Fruit fly (Drosophila melanogaster): ENCODE measurements around the gene CG10713.
A peak's percentile ranks its signal among the peaks of the same experiment; 100 is the strongest.

The CG10713 gene

DNA sequence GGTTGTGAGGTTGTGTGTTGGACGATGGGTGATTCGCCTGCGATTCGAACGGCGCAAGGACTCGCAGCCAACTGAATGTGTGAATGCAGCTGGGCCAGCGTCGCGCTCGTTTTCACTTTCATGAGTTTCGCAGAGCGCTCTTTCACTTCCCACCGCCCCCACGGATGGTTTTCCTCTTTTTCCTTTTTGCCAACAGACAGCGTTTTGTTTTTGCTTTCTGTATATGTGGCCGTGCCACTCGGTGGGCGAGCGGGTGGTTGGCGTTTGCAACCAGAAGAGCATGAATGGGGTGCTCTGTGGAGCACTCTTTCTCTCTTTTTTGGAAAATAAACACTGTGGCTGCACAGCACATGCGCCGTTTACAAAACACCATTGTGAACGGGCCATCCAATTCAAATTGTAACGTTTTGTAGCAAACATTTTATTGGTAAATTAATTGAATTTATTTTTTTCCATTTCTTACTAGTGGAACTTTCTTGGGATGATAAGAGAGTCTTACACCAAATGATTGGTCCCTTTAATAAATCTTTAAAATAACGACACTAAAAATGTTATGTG is at the start of gene CG10713:
Gene CG10713 (minus strand): TSS at position 60 of the 558 bp plus-strand sequence.
- TF ChIP-seq CG7045 (GFP tag; optimal IDR thresholded peaks at IDR 0.05) = peak; percentile 11
- no peak for TF ChIP-seq tj (GFP tag; optimal IDR thresholded peaks at IDR 0.05)

DNA sequence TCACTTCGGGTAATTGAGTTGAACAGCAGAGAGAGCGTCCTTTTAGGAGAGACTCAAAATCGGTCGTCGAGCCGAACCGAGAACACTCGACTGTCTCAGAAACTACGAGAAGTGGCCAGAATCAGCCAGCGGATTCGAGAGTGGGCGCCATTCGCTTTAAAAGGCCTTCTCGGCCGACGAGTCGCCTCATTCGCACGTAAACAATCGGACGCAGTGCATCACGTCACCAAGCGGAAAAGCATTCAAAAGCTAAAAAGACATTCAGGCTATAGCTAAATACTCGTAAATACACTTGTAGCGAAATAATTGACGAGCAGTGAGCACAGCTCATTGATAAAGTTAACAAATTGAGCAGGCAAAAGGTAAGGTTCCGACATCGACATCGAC is 45.2 kb upstream of the CG10713 start:
- TF ChIP-seq cic (GFP tag; optimal IDR thresholded peaks at IDR 0.05) (peak; percentile 94), CG12768 (GFP tag; optimal IDR thresholded peaks at IDR 0.05) (no peak), cnc (optimal IDR thresholded peaks at IDR 0.05) (no peak), kay (GFP tag; ENCODE audit: borderline replicate concordance) (no peak), CG11617 (GFP tag; optimal IDR thresholded peaks at IDR 0.05) (peak; percentile 7), CG7101 (tag; optimal IDR thresholded peaks at IDR 0.05) (peak; percentile 21), tj (GFP tag; optimal IDR thresholded peaks at IDR 0.05) (no peak), toe (GFP tag; optimal IDR thresholded peaks at IDR 0.05) (no peak), CG7045 (GFP tag; optimal IDR thresholded peaks at IDR 0.05) (no peak), Mnt (GFP tag; optimal IDR thresholded peaks at IDR 0.05) (peak; percentile 37), Crg-1 (GFP tag; optimal IDR thresholded peaks at IDR 0.05) (no peak), pad (GFP tag; optimal IDR thresholded peaks at IDR 0.05) (no peak), Clk (GFP tag; optimal IDR thresholded peaks at IDR 0.05) (no peak), CG14711 (tag; optimal IDR thresholded peaks at IDR 0.05) (no peak), CG33017 (tag; optimal IDR thresholded peaks at IDR 0.05) (no peak), ovo (GFP tag; optimal IDR thresholded peaks at IDR 0.05) (no peak), CG5204 (GFP tag; optimal IDR thresholded peaks at IDR 0.05) (no peak), Hr96 (GFP tag; optimal IDR thresholded peaks at IDR 0.05) (peak; percentile 21), CG1620 (GFP tag; optimal IDR thresholded peaks at IDR 0.05) (no peak), bab1 (GFP tag; optimal IDR thresholded peaks at IDR 0.05) (peak; percentile 19)

DNA sequence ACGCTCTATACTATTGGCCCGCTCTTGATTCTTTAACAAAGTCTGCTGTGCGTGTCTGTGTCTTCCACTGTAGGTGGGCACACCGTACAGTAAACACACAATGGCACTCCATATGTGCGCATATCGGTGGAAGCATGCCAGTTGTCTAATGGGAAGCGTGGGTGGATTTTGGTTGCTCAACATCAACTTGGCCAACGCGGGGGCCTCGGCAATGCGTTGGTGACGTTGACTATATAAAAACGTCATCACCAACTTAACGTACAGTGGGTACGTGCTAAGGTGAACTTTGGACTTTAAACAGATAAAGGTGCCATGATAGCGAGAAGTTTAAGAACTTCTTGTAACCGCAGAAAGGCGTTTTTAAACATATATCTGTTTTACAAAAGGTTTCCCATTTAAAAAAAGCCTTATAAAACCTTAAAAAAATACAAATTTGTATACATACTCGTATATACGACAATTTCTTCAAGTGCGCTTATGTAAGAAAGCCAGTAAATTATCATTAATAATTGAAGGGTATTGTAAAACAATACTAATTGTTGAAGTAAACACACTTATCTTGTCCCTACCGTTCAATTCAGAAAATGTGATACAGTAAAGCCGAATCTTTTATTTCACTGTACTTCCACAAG is 44.7 kb upstream of the CG10713 start:
- TF ChIP-seq CG7101 (tag; optimal IDR thresholded peaks at IDR 0.05) (peak; percentile 13), CG7045 (GFP tag; optimal IDR thresholded peaks at IDR 0.05) (peak; percentile 76), CG14711 (tag; optimal IDR thresholded peaks at IDR 0.05) (peak; percentile 12), pad (GFP tag; optimal IDR thresholded peaks at IDR 0.05) (peak; percentile 7), kay (GFP tag; ENCODE audit: borderline replicate concordance) (no peak), toe (GFP tag; optimal IDR thresholded peaks at IDR 0.05) (peak; percentile 61), CG12768 (GFP tag; optimal IDR thresholded peaks at IDR 0.05) (peak; percentile 69), cnc (optimal IDR thresholded peaks at IDR 0.05) (no peak), CG11617 (GFP tag; optimal IDR thresholded peaks at IDR 0.05) (peak; percentile 67), Hr96 (GFP tag; optimal IDR thresholded peaks at IDR 0.05) (peak; percentile 60), Crg-1 (GFP tag; optimal IDR thresholded peaks at IDR 0.05) (no peak), CG5204 (GFP tag; optimal IDR thresholded peaks at IDR 0.05) (peak; percentile 80), CG1620 (GFP tag; optimal IDR thresholded peaks at IDR 0.05) (no peak), CG33017 (tag; optimal IDR thresholded peaks at IDR 0.05) (peak; percentile 56), tj (GFP tag; optimal IDR thresholded peaks at IDR 0.05) (no peak)

DNA sequence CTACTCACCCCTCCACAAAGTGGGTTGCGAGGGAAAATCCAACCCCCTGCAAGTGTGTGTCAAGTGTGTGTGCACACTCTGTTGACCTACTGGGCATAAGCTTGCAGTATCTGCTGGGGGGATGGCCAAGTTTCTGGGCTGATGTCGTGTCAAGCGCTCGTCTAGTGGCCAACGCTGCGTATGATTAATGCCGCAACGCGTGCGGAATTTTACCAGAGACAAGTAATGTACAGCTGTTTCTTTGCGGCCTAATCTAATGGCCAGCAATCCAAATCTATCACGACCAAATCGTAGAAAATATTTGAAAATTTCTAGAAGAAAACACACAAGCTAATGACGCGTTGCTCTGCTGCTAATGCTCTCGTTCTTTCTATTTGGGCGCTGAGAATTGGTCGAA is 44.2 kb upstream of the CG10713 start:
- TF ChIP-seq CG33017 (tag; optimal IDR thresholded peaks at IDR 0.05) (no peak), CG12768 (GFP tag; optimal IDR thresholded peaks at IDR 0.05) (peak; percentile 8)

DNA sequence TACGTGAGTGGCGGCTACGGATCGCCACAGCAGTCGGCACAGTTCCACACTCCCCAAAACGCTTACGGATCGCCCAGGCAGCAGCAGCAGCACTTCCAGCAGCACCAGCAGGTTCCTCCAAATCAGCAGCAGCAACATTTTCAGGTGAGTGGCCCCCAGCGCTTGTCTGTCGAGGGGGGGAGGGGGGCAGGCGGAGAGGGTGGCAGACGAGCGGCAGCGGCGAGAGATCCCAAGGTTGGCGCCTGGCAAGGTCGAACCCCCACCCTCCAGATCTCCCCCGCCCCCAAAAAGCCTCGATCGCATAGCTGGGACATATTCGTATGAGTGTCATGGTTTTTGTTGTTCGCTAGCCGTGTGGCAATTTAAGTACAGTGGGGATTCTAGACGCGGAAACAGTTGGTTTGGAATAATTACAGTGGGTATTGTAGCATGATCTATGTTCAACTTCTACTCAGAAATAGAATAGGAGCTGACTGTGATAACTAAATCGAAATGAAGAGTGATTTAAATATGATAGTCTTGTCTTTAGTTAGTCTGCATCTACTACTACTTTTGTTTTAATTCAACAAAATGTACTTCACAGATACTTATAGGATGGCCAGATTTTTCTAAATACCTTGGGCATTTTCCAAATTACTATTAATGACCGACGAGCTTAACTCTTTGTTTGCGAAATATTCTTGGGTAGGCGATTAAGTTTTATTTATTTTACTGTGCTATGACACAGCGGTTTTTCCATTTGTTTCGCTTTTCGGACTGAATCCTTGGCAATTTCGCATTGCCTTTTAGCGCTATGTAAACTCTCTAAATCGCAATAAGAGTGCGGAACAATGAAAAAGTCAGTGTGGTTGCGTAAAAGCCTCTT is 43.5 kb upstream of the CG10713 start:
- TF ChIP-seq cnc (optimal IDR thresholded peaks at IDR 0.05) (peak in 1 of 2 experiments; percentile 71), CG7101 (tag; optimal IDR thresholded peaks at IDR 0.05) (no peak), pad (GFP tag; optimal IDR thresholded peaks at IDR 0.05) (no peak)

DNA sequence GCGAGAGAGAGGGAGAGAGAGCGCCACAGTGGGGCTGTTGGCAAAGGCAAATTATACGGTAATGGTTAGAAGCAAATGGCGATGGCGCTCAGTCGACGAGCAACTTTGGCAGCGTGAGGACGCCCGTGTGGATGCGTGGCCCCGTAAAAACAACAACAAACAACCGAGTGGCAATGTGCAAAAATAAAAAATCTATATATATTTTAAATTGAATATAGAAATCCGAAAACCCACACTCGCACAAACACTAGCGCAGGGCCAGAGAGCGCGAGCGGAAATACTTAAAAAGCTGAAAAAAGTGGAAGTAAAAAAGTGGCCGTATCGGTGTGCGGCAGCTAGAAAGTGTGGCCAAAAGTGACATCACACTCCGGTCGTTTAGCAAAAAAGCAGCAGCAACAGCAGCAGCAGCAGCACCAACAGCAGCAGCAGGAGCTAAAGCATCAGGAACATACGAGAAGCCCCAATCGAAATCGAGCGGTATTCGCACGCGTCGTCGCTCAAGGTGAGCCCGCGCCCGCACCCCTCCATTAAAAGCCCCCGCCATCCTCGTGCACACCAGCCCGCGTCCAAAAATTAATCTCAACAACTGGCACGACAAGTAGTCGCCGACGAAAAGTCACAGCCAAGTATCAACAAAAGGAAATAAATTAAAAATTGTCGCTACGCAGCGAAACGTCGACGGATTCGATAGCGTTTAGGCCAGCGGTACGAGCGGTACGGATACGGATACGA is 42.6 kb upstream of the CG10713 start, which contains the start of gene stv:
Gene stv (plus strand): TSS at position 89 of the 732 bp plus-strand sequence.
- TF ChIP-seq toe (GFP tag; optimal IDR thresholded peaks at IDR 0.05) = no peak
- TF ChIP-seq CG33017 (tag; optimal IDR thresholded peaks at IDR 0.05) = peak; percentile 18
